Worm (Caenorhabditis elegans) whole organism, L4 larva: Measurements from ENCODE around the gene srt-17.

ENCODE experiments used
- D1046.2 ChIP-seq: fragments of 200-800 bp; sonication (Bioruptor generic); IDR thresholded peaks from 2 replicates; pipeline ENCODE4 v1.3.6; 2022; ENCODE audit warnings: missing genetic modification characterization, missing compliant biosample characterization
- F26F4.8 ChIP-seq: fragments of 200-800 bp; sonication (Bioruptor generic); conservative IDR thresholded peaks from 2 replicates; pipeline ENCODE4 v1.3.6; 2022; ENCODE audit warnings: missing genetic modification characterization, missing compliant biosample characterization
- Y75B8A.6 ChIP-seq: fragments of 200-800 bp; sonication (Bioruptor generic); IDR thresholded peaks from 2 replicates; pipeline ENCODE4 v1.3.6; 2022; ENCODE audit warnings: missing genetic modification reagents, missing genetic modification characterization, missing compliant biosample characterization
- ZK337.2 ChIP-seq: fragments of 200-800 bp; sonication (Bioruptor generic); IDR thresholded peaks from 2 replicates; pipeline ENCODE4 v1.3.6; 2022; ENCODE audit warnings: missing genetic modification reagents, missing genetic modification characterization, missing compliant biosample characterization
- ZK546.5 ChIP-seq, 2 experiments: sonication (generic microtip); optimal IDR thresholded peaks; 2 replicates each; lab custom pipeline; 2017; ENCODE audit warnings: missing biosample characterization in 2 of 2, missing genetic modification characterization in 2 of 2
- aly-2 ChIP-seq: sonication (generic microtip); optimal IDR thresholded peaks from 2 replicates; lab custom pipeline; 2018; ENCODE audit warnings: missing biosample characterization, missing genetic modification characterization
- ama-1 ChIP-seq: fragments of 150-350 bp; optimal IDR thresholded peaks from 2 replicates; lab custom pipeline; 2014; ENCODE audit warnings: inconsistent platforms, mixed read lengths
- ceh-28 ChIP-seq: fragments of 150-350 bp; optimal IDR thresholded peaks from 2 replicates; lab custom pipeline; 2014; ENCODE audit warnings: missing biosample characterization, missing genetic modification reagents, missing genetic modification characterization
- cey-2 ChIP-seq: sonication (generic microtip); optimal IDR thresholded peaks from 3 replicates; lab custom pipeline; 2017; ENCODE audit warnings: missing genetic modification characterization, mild to moderate bottlenecking, missing compliant biosample characterization, antibody characterized with exemption, borderline replicate concordance; ENCODE audit not compliant: insufficient read depth
- daf-12 ChIP-seq: fragments of 150-350 bp; optimal IDR thresholded peaks from 2 replicates; lab custom pipeline; 2014; ENCODE audit warnings: missing biosample characterization, missing genetic modification reagents, missing genetic modification characterization
- daf-16 ChIP-seq, 3 experiments: sonication (generic microtip); optimal IDR thresholded peaks; 2 replicates each; lab custom pipeline; 2016 to 2017; ENCODE audit warnings: missing genetic modification characterization in 3 of 3, missing genetic modification reagents in 3 of 3, mild to moderate bottlenecking in 2 of 3, missing compliant biosample characterization in 2 of 3, missing biosample characterization in 1 of 3, moderate library complexity in 1 of 3
- dmd-8 ChIP-seq: fragments of 200-800 bp; sonication (Bioruptor generic); IDR thresholded peaks from 2 replicates; pipeline ENCODE4 v1.3.6; 2022; ENCODE audit warnings: missing genetic modification characterization, missing compliant biosample characterization
- dve-1 ChIP-seq: sonication (generic microtip); optimal IDR thresholded peaks from 2 replicates; lab custom pipeline; 2017; ENCODE audit warnings: antibody characterized with exemption, mild to moderate bottlenecking, missing genetic modification characterization, missing compliant biosample characterization; ENCODE audit not compliant: insufficient read depth
- gei-8 ChIP-seq: fragments of 200-800 bp; sonication (Bioruptor generic); optimal IDR thresholded peaks from 2 replicates; lab custom pipeline; 2018; ENCODE audit warnings: mild to moderate bottlenecking, missing genetic modification characterization, missing compliant biosample characterization
- hlh-11 ChIP-seq: fragments of 200-800 bp; sonication (Bioruptor generic); optimal IDR thresholded peaks from 2 replicates; lab custom pipeline; 2018; ENCODE audit warnings: mild to moderate bottlenecking, missing genetic modification characterization, missing compliant biosample characterization
- jun-1 ChIP-seq: fragments of 150-350 bp; optimal IDR thresholded peaks from 2 replicates; lab custom pipeline; 2014; ENCODE audit warnings: missing biosample characterization, missing genetic modification reagents, missing genetic modification characterization
- lim-7 ChIP-seq: fragments of 200-800 bp; sonication (Bioruptor generic); IDR thresholded peaks from 2 replicates; pipeline ENCODE4 v1.3.6; 2022; ENCODE audit warnings: missing genetic modification characterization, missing compliant biosample characterization
- lin-39 ChIP-seq: fragments of 150-350 bp; optimal IDR thresholded peaks from 2 replicates; lab custom pipeline; 2014; ENCODE audit warnings: missing biosample characterization, missing genetic modification reagents, missing genetic modification characterization
- lir-3 ChIP-seq: sonication (generic microtip); optimal IDR thresholded peaks from 2 replicates; lab custom pipeline; 2016; ENCODE audit warnings: mild to moderate bottlenecking, missing genetic modification characterization, missing compliant biosample characterization
- lsy-2 ChIP-seq, 2 experiments: fragments of 150-350 bp in 1 of 2; sonication (generic microtip) in 1 of 2; optimal IDR thresholded peaks; 2 replicates each; lab custom pipeline; 2014 to 2017; ENCODE audit warnings: missing biosample characterization in 2 of 2, missing genetic modification characterization in 2 of 2
- madf-9 ChIP-seq: fragments of 200-800 bp; sonication (Bioruptor generic); conservative IDR thresholded peaks from 2 replicates; pipeline ENCODE4 v1.3.6; 2022; ENCODE audit warnings: missing genetic modification reagents, missing genetic modification characterization, missing compliant biosample characterization
- mdt-29 ChIP-seq: fragments of 200-800 bp; sonication (Bioruptor generic); IDR thresholded peaks from 2 replicates; pipeline ENCODE4 v1.3.6; 2022; ENCODE audit warnings: missing genetic modification reagents, missing genetic modification characterization, missing compliant biosample characterization
- mxl-2 ChIP-seq: fragments of 200-800 bp; sonication (Bioruptor generic); conservative IDR thresholded peaks from 2 replicates; pipeline ENCODE4 v1.3.6; 2022; ENCODE audit warnings: missing genetic modification reagents, missing genetic modification characterization, missing compliant biosample characterization
- skn-1 ChIP-seq: fragments of 150-350 bp; optimal IDR thresholded peaks from 2 replicates; lab custom pipeline; 2014; ENCODE audit warnings: missing biosample characterization, missing genetic modification characterization
- snpc-1.2 ChIP-seq: fragments of 200-800 bp; sonication (Bioruptor generic); IDR thresholded peaks from 2 replicates; pipeline ENCODE4 v1.3.6; 2022; ENCODE audit warnings: missing genetic modification reagents, missing genetic modification characterization, missing compliant biosample characterization
- spr-1 ChIP-seq: sonication (generic microtip); optimal IDR thresholded peaks from 2 replicates; lab custom pipeline; 2016; ENCODE audit warnings: mild to moderate bottlenecking, missing genetic modification characterization, missing compliant biosample characterization
- unc-39 ChIP-seq: sonication (generic microtip); optimal IDR thresholded peaks from 2 replicates; lab custom pipeline; 2017; ENCODE audit warnings: missing biosample characterization, missing genetic modification characterization
- vab-7 ChIP-seq: fragments of 200-800 bp; sonication (Bioruptor generic); IDR thresholded peaks from 2 replicates; pipeline ENCODE4 v1.3.6; 2022; ENCODE audit warnings: missing genetic modification reagents, missing genetic modification characterization, missing compliant biosample characterization
- zip-11 ChIP-seq: fragments of 200-800 bp; sonication (Bioruptor generic); IDR thresholded peaks from 2 replicates; pipeline ENCODE4 v1.3.6; 2022; ENCODE audit warnings: missing genetic modification characterization, missing compliant biosample characterization
- zip-2 ChIP-seq: fragments of 150-350 bp; optimal IDR thresholded peaks from 2 replicates; lab custom pipeline; 2014; ENCODE audit warnings: missing biosample characterization, missing genetic modification characterization

The srt-17 gene

DNA sequence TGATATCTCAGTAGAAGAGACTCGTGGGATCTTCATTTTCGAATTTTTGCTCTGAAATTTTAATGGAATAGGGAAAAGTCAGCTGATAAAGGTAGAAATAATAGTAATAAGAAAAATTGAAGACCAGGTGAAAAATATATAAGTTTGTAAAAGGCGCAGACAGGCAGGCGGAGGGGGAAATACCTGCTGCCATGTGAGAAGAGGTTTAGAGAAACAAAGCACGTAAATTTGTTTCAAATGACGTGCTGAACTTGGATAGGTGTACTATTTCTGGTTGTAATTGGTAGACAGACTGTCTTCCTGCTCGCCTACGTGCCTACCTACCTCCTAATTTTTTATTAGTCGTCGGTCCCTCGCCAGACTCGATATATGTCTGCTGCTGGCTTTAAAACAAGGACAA, 42.6 kb upstream of the srt-17 start, which contains the start of gene nhr-180 (continued):
- no peak for TF ChIP-seq daf-16 (GFP tag; optimal IDR thresholded peaks at IDR 0.05; lab: Kevin White, UChicago)
- TF ChIP-seq daf-16 (tag; optimal IDR thresholded peaks at IDR 0.05; lab: Kevin White, UChicago): no peak
- no peak for TF ChIP-seq dve-1
- TF ChIP-seq aly-2: no peak
- no peak for TF ChIP-seq D1046.2
- no peak for TF ChIP-seq lin-39

DNA sequence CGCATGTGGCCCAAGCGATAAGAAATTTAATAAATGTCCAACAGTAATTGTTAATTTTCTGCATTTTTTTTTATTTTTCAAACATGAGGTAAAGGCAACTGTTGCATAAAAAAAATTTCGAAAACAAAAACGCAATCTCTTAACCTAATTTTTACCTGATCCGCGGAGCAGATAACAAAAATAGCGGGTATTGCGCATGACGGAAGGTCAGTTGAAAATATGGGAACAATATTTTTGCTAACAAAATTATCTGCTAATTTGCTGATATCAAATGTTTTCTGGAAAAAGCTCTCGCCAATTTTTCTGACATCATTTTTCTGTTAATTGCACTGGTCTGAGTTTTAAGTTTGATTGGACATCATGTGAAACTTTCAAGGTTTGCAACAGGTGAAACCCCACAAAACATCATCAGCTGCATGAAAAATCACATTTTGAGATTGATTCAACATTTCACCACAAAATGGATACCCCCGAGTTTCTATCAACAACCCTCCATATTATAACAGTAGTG, 39.6 kb upstream of the srt-17 start, which contains the start of the genes F31F4.11 and srh-266:
TSS of gene F31F4.11 (minus strand) at position 101 of the 511 bp plus-strand sequence.
TSS of gene srh-266 (plus strand) at position 461 of the 511 bp plus-strand sequence.
- no peak for TF ChIP-seq zip-11 (GFP tag; lab: Robert Waterston, UW)
- no peak for TF ChIP-seq gei-8 (GFP tag; lab: Kevin White, UChicago)
- TF ChIP-seq cey-2 (tag; lab: Kevin White, UChicago): no peak

- TF ChIP-seq unc-39 (tag; lab: Kevin White, UChicago): no peak
- no peak for TF ChIP-seq Y75B8A.6 (GFP tag; lab: Robert Waterston, UW)
- TF ChIP-seq vab-7: no peak
- TF ChIP-seq ZK337.2 (GFP tag; lab: Robert Waterston, UW): no peak
- TF ChIP-seq lir-3 (tag; lab: Kevin White, UChicago): no peak
- TF ChIP-seq mdt-29 (GFP tag; lab: Robert Waterston, UW): no peak
- no peak for TF ChIP-seq ama-1
- no peak for TF ChIP-seq dve-1
- TF ChIP-seq ceh-28 (tag; lab: Kevin White, UChicago): no peak
- TF ChIP-seq jun-1 (tag; lab: Kevin White, UChicago): no peak
- TF ChIP-seq lsy-2 (tag; optimal IDR thresholded peaks at IDR 0.05; lab: Kevin White, UChicago): no peak
- no peak for TF ChIP-seq gei-8 (GFP tag; lab: Kevin White, UChicago)
Measured at ce11 chrV:660210-660609, 35.4 kb upstream of the srt-17 start, which contains the start of gene F31F4.17. TSS of gene F31F4.17 (minus strand) at chrV:660310.

DNA sequence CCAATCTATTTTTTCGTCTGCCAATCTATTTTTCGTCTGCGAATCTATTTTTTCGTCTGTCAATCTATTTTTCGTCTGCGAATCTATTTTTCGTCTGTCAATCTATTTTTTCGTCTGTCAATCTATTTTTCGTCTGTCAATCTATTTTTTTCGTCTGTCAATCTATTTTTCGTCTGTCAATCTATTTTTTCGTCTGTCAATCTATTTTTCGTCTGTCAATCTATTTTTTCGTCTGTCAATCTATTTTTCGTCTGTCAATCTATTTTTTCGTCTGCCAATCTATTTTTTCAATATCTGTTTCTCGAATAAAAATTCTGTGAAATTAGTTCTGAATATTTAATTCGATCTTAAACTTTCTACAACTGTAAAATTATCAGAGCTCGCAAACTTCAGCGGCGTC, 33.3 kb upstream of the srt-17 start:
- peak; percentile 59; the same call in 1 of the 2 replicates for TF ChIP-seq lim-7

DNA sequence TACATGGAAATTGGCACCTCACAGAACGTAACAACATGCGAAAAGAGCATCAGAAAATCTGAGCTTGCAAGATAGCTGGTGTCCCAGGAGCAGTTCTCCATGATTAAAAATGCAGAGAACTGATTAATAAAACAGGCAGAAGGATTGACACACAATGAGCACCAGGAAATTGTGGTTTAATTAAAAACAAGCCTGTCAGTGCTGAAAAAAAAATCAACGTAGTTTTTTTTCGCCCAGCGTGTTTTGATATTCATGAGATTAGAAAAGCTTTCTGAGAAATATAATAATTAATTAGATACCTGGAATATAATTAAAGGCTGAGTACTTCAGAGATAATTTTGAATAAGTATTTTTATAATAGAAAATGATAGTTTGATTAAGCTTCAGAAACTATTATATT, 32.9 kb upstream of the srt-17 start, which contains the start of gene srh-246:
TSS of gene srh-246 (minus strand) at position 101 of the 400 bp plus-strand sequence.
- TF ChIP-seq ama-1 (no peak), lir-3 (tag; lab: Kevin White, UChicago) (no peak), zip-2 (no peak), jun-1 (tag; lab: Kevin White, UChicago) (no peak), daf-12 (tag; lab: Kevin White, UChicago) (no peak), madf-9 (GFP tag; lab: Robert Waterston, UW) (no peak), F26F4.8 (no peak), snpc-1.2 (GFP tag; lab: Robert Waterston, UW) (no peak)
- TF ChIP-seq, all 104 proteins: peak for 0

- no peak for TF ChIP-seq skn-1
- no peak for TF ChIP-seq mxl-2 (GFP tag; lab: Robert Waterston, UW)
- no peak for TF ChIP-seq spr-1 (tag; lab: Kevin White, UChicago)
- no peak for TF ChIP-seq hlh-11 (tag; lab: Kevin White, UChicago)
- TF ChIP-seq dmd-8 (GFP tag; lab: Robert Waterston, UW): no peak
- no peak for TF ChIP-seq ZK546.5 (tag; optimal IDR thresholded peaks at IDR 0.05; lab: Kevin White, UChicago)
- no peak for TF ChIP-seq lsy-2 (tag; optimal IDR thresholded peaks at IDR 0.05; lab: Kevin White, UChicago)
- no peak for TF ChIP-seq lin-39
- TF ChIP-seq unc-39 (tag; lab: Kevin White, UChicago): no peak
- TF ChIP-seq, all 104 proteins: peak for 0
Measured at ce11 chrV:655823-656222, 31.0 kb upstream of the srt-17 start, which contains the start of gene srh-245. TSS of gene srh-245 (minus strand) at chrV:655923.
